Worm (Caenorhabditis elegans) whole organism, young adult: ENCODE data around the gene F09G8.7.

ENCODE experiments used
- F22D6.2 ChIP-seq: sonication (generic microtip); optimal IDR thresholded peaks from 2 replicates; lab custom pipeline; 2016; ENCODE audit warnings: mild to moderate bottlenecking, missing genetic modification characterization, missing compliant biosample characterization
- F23B12.7 ChIP-seq: sonication (generic microtip); optimal IDR thresholded peaks from 2 replicates; lab custom pipeline; 2017; ENCODE audit warnings: missing genetic modification characterization, mild to moderate bottlenecking, missing compliant biosample characterization, antibody characterized with exemption, moderate library complexity; ENCODE audit not compliant: insufficient read depth
- F55B11.4 ChIP-seq: sonication (generic microtip); optimal IDR thresholded peaks from 2 replicates; lab custom pipeline; 2016; ENCODE audit warnings: missing compliant biosample characterization, missing genetic modification characterization, borderline replicate concordance; ENCODE audit not compliant: insufficient read depth
- T26A5.8 ChIP-seq: sonication (generic microtip); optimal IDR thresholded peaks from 2 replicates; lab custom pipeline; 2016; ENCODE audit warnings: missing genetic modification characterization, missing compliant biosample characterization
- Y67H2A.10 ChIP-seq: fragments of 200-800 bp; sonication (Bioruptor generic); conservative IDR thresholded peaks from 2 replicates; pipeline ENCODE4 v1.3.6; 2022; ENCODE audit warnings: missing genetic modification reagents, missing genetic modification characterization, missing compliant biosample characterization
- Y79H2A.3 ChIP-seq: fragments of 200-800 bp; sonication (Bioruptor generic); conservative IDR thresholded peaks from 2 replicates; pipeline ENCODE4 v1.3.6; 2022; ENCODE audit warnings: missing genetic modification reagents, missing genetic modification characterization, missing compliant biosample characterization
- ama-1 ChIP-seq, 3 experiments: fragments of 150-350 bp in 1 of 3; sonication (generic microtip) in 2 of 3; optimal IDR thresholded peaks; 2 replicates each; lab custom pipeline; 2014 to 2018; ENCODE audit warnings: missing biosample characterization in 2 of 3, missing genetic modification characterization in 2 of 3, missing genetic modification reagents in 2 of 3
- attf-5 ChIP-seq: fragments of 200-800 bp; sonication (Bioruptor generic); optimal IDR thresholded peaks from 2 replicates; lab custom pipeline; 2018; ENCODE audit warnings: mild to moderate bottlenecking, missing genetic modification characterization, missing compliant biosample characterization
- cebp-1 ChIP-seq, 2 experiments: fragments of 200-800 bp in 1 of 2; sonication (Bioruptor generic) in 1 of 2; sonication (generic microtip) in 1 of 2; IDR thresholded peaks in 1 of 2; optimal IDR thresholded peaks in 1 of 2; 2 replicates each; pipeline versions ENCODE4 v1.3.6 to Lab custom; 2017 to 2022; ENCODE audit warnings: missing compliant biosample characterization in 2 of 2, missing genetic modification characterization in 2 of 2, mild to moderate bottlenecking in 1 of 2, missing genetic modification reagents in 1 of 2, moderate library complexity in 1 of 2
- ceh-27 ChIP-seq: fragments of 200-800 bp; sonication (Bioruptor generic); optimal IDR thresholded peaks from 2 replicates; lab custom pipeline; 2018; ENCODE audit warnings: mild to moderate bottlenecking, missing genetic modification characterization, moderate library complexity, missing compliant biosample characterization
- ceh-40 ChIP-seq: fragments of 200-800 bp; sonication (Bioruptor generic); IDR thresholded peaks from 2 replicates; pipeline ENCODE4 v1.3.6; 2022; ENCODE audit warnings: missing genetic modification characterization, missing compliant biosample characterization
- ceh-58 ChIP-seq: fragments of 200-800 bp; sonication (Bioruptor generic); IDR thresholded peaks from 2 replicates; pipeline ENCODE4 v1.3.6; 2022; ENCODE audit warnings: missing genetic modification characterization, missing compliant biosample characterization
- chd-7 ChIP-seq: sonication (generic microtip); optimal IDR thresholded peaks from 2 replicates; lab custom pipeline; 2016; ENCODE audit warnings: mild to moderate bottlenecking, missing genetic modification characterization, moderate library complexity, missing compliant biosample characterization
- dpl-1 ChIP-seq: fragments of 150-350 bp; optimal IDR thresholded peaks from 2 replicates; lab custom pipeline; 2014; ENCODE audit warnings: missing biosample characterization, missing genetic modification reagents, missing genetic modification characterization
- egl-18 ChIP-seq: fragments of 200-800 bp; sonication (Bioruptor generic); IDR thresholded peaks from 2 replicates; pipeline ENCODE4 v1.3.6; 2022; ENCODE audit warnings: missing genetic modification reagents, missing genetic modification characterization, missing compliant biosample characterization
- gei-17 ChIP-seq: fragments of 200-800 bp; sonication (Bioruptor generic); optimal IDR thresholded peaks from 2 replicates; lab custom pipeline; 2018; ENCODE audit warnings: mild to moderate bottlenecking, missing genetic modification characterization, missing compliant biosample characterization
- hlh-12 ChIP-seq: sonication (generic microtip); optimal IDR thresholded peaks from 2 replicates; lab custom pipeline; 2016; ENCODE audit warnings: missing genetic modification characterization, missing compliant biosample characterization
- hlh-26 ChIP-seq: fragments of 200-800 bp; sonication (Bioruptor generic); conservative IDR thresholded peaks from 2 replicates; pipeline ENCODE4 v1.3.6; 2022; ENCODE audit warnings: missing genetic modification reagents, missing genetic modification characterization, missing compliant biosample characterization
- hmg-1.2 ChIP-seq: fragments of 200-800 bp; sonication (Bioruptor generic); IDR thresholded peaks from 2 replicates; pipeline ENCODE4 v1.3.6; 2022; ENCODE audit warnings: missing genetic modification reagents, missing genetic modification characterization, missing compliant biosample characterization
- lag-1 ChIP-seq: fragments of 200-800 bp; sonication (Bioruptor generic); IDR thresholded peaks from 2 replicates; pipeline ENCODE4 v1.3.6; 2022; ENCODE audit warnings: missing genetic modification reagents, missing genetic modification characterization, missing compliant biosample characterization
- lin-26 ChIP-seq: fragments of 200-800 bp; sonication (Bioruptor generic); IDR thresholded peaks from 2 replicates; pipeline ENCODE4 v1.3.6; 2022; ENCODE audit warnings: missing genetic modification reagents, missing genetic modification characterization, missing compliant biosample characterization
- lin-54 ChIP-seq: fragments of 200-800 bp; sonication (Bioruptor generic); optimal IDR thresholded peaks from 2 replicates; lab custom pipeline; 2018; ENCODE audit warnings: mild to moderate bottlenecking, missing genetic modification characterization, missing compliant biosample characterization
- mel-28 ChIP-seq: sonication (generic microtip); optimal IDR thresholded peaks from 2 replicates; lab custom pipeline; 2016; ENCODE audit warnings: borderline replicate concordance, mild to moderate bottlenecking, missing genetic modification characterization, missing compliant biosample characterization
- nfya-2 ChIP-seq: fragments of 200-800 bp; sonication (Bioruptor generic); IDR thresholded peaks from 2 replicates; pipeline ENCODE4 v1.3.6; 2022; ENCODE audit warnings: missing genetic modification reagents, missing genetic modification characterization, missing compliant biosample characterization
- nfyb-1 ChIP-seq: fragments of 200-800 bp; sonication (Bioruptor generic); IDR thresholded peaks from 2 replicates; pipeline ENCODE4 v1.3.6; 2022; ENCODE audit warnings: missing genetic modification reagents, missing genetic modification characterization, missing compliant biosample characterization
- nhr-179 ChIP-seq: sonication (generic microtip); optimal IDR thresholded peaks from 2 replicates; lab custom pipeline; 2016; ENCODE audit warnings: mild to moderate bottlenecking, missing genetic modification characterization, missing compliant biosample characterization
- nhr-27 ChIP-seq: fragments of 200-800 bp; sonication (Bioruptor generic); optimal IDR thresholded peaks from 2 replicates; lab custom pipeline; 2018; ENCODE audit warnings: mild to moderate bottlenecking, missing genetic modification characterization, moderate library complexity, missing compliant biosample characterization
- nhr-80 ChIP-seq: sonication (generic microtip); optimal IDR thresholded peaks from 2 replicates; lab custom pipeline; 2016; ENCODE audit warnings: missing genetic modification characterization, missing compliant biosample characterization
- pbrm-1 ChIP-seq: fragments of 200-800 bp; sonication (Bioruptor generic); IDR thresholded peaks from 2 replicates; pipeline ENCODE4 v1.3.6; 2022; ENCODE audit warnings: missing genetic modification reagents, missing genetic modification characterization, missing compliant biosample characterization
- pha-4 ChIP-seq: fragments of 150-350 bp; sonication (generic microtip); optimal IDR thresholded peaks from 2 replicates; lab custom pipeline; 2014; ENCODE audit warnings: missing biosample characterization, missing genetic modification reagents, missing genetic modification characterization
- snpc-1.3 ChIP-seq: sonication (generic microtip); optimal IDR thresholded peaks from 2 replicates; lab custom pipeline; 2017; ENCODE audit warnings: missing genetic modification characterization, mild to moderate bottlenecking, missing compliant biosample characterization, antibody characterized with exemption, moderate library complexity, missing genotype, missing genetic modification reagents; ENCODE audit not compliant: insufficient read depth
- snpc-3.4 ChIP-seq: sonication (generic microtip); optimal IDR thresholded peaks from 2 replicates; lab custom pipeline; 2017; ENCODE audit warnings: missing genetic modification characterization, mild to moderate bottlenecking, missing compliant biosample characterization, antibody characterized with exemption, moderate library complexity, missing genotype, missing genetic modification reagents
- sptf-2 ChIP-seq: fragments of 200-800 bp; sonication (Bioruptor generic); optimal IDR thresholded peaks from 2 replicates; lab custom pipeline; 2018; ENCODE audit warnings: mild to moderate bottlenecking, missing genetic modification characterization, missing compliant biosample characterization
- tlf-1 ChIP-seq: fragments of 200-800 bp; sonication (Bioruptor generic); optimal IDR thresholded peaks from 2 replicates; lab custom pipeline; 2018; ENCODE audit warnings: mild to moderate bottlenecking, missing genetic modification characterization, missing compliant biosample characterization
- unc-62 ChIP-seq: fragments of 150-350 bp; optimal IDR thresholded peaks from 2 replicates; lab custom pipeline; 2014; ENCODE audit warnings: missing biosample characterization, missing genetic modification reagents, missing genetic modification characterization
- ztf-28 ChIP-seq: fragments of 200-800 bp; sonication (Bioruptor generic); IDR thresholded peaks from 2 replicates; pipeline ENCODE4 v1.3.6; 2022; ENCODE audit warnings: missing genetic modification reagents, missing genetic modification characterization, missing compliant biosample characterization

The F09G8.7 gene

DNA sequence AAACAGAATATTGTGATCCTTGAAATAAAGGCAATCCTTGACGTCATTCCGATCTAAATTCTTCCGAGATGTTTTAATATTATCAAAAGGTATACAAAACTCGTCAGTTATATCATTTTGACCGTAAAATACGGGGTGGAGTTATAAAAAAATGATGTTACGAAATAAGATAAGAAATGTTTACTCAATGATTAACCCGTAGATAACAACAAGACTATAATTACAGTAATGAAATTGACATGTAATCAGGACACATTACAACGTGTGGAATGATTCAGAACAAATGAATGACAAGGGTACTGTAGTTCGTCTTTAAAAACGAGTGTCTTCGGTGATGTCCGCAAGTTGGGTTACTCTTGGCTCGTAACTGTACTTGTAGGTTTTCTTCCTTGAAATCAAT, 30.3 kb downstream of the F09G8.7 start, which contains the start of gene tsp-2:
TSS of gene tsp-2 (minus strand) at position 109 of the 400 bp plus-strand sequence.
- peak; percentile 15; the same call in 1 of the 2 replicates for TF ChIP-seq cebp-1 (GFP tag; IDR thresholded peaks at IDR 0.05; lab: Robert Waterston, UW)
- peak; percentile 68 for TF ChIP-seq cebp-1 (tag; optimal IDR thresholded peaks at IDR 0.05; lab: Kevin White, UChicago)
- no peak for TF ChIP-seq lag-1 (GFP tag; lab: Robert Waterston, UW)
- peak; percentile 80 for TF ChIP-seq unc-62 (GFP tag; lab: Kevin White, UChicago)
- TF ChIP-seq F23B12.7 (tag; lab: Kevin White, UChicago): no peak
- no peak for TF ChIP-seq T26A5.8 (tag; lab: Kevin White, UChicago)
- no peak for TF ChIP-seq ztf-28 (GFP tag; lab: Robert Waterston, UW)
- TF ChIP-seq pha-4 (tag; lab: Kevin White, UChicago): peak; percentile 47
- TF ChIP-seq nhr-80 (tag; lab: Kevin White, UChicago): peak; percentile 79

DNA sequence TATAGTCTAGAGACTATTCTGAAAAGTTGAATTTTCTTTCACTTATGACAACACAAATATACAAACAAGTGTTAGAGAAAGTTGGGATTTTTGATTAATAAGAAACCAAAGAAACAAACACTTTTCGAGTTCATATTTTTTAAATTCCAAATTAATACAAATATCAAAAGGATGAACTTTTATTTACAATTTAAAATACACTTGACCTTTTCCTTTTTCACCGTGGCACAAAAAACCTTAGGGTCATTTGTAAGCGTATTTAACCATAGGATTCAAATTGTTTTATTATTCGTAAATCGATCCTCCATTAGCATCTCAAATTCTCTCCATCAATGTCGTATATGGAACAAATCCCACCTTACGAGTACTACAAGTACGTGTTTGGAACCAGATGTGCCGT, 32.3 kb downstream of the F09G8.7 start, which contains the start of gene C02F5.5:
TSS of gene C02F5.5 (plus strand) at position 301 of the 400 bp plus-strand sequence.
- no peak for TF ChIP-seq snpc-3.4 (tag; lab: Kevin White, UChicago)
- TF ChIP-seq F22D6.2: no peak
- TF ChIP-seq dpl-1 (GFP tag; lab: Kevin White, UChicago): no peak
- TF ChIP-seq mel-28: no peak
- no peak for TF ChIP-seq chd-7 (tag; lab: Kevin White, UChicago)

DNA sequence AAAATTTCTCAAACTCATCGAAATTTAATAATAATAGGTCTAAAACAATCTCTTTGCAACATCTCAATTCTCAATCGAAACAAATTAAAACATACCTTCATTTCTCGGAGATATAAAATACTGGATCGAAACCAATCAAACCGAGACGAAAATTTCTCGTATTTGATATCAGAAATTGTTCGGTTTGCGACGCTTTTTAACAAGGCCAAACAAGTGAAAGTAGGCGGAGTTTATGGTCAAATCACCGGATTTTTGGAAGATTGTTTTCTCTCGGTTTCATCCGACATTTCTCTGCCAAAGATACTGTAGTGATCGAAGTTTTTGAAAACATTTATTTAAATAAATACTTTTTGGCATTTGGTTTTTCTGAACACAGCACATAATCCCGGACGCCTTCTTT, 32.8 kb downstream of the F09G8.7 start, which contains the start of gene C02F5.14:
TSS of gene C02F5.14 (minus strand) at position 157 of the 400 bp plus-strand sequence.
- TF ChIP-seq egl-18 (GFP tag; lab: Robert Waterston, UW): no peak
- TF ChIP-seq sptf-2 (GFP tag; lab: Kevin White, UChicago): no peak
- TF ChIP-seq nhr-27: no peak
- no peak for TF ChIP-seq hlh-26
- TF ChIP-seq tlf-1 (GFP tag; lab: Kevin White, UChicago): no peak

DNA sequence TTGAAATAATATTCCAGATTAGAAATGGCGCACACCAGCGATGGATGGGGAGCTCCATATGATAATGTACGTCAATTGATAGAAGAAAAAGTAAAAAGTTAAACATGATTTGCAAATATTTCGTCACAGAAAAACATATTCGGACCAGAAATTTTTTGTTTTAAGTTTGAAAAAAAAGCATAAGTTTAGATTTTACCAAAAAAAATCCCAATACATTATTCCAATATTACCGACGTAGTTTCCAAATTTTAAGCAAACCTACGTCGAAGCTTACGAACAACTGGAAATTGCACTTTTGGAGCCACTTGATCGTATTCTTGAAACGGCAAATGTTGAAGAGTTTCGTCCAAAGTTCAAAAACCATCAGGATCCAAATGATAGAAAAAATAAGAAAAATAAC, 35.5 kb downstream of the F09G8.7 start, which contains the start of gene henn-1:
TSS of gene henn-1 (plus strand) at position 18 of the 400 bp plus-strand sequence.
- TF ChIP-seq nfyb-1 (0 out of 2 replicates have a peak, but pooled peaks have one; percentile 47), F22D6.2 (no peak), F55B11.4 (tag; lab: Kevin White, UChicago) (no peak), cebp-1 (GFP tag; IDR thresholded peaks at IDR 0.05; lab: Robert Waterston, UW) (peak; percentile 48; the same call in 1 of the 2 replicates), cebp-1 (tag; optimal IDR thresholded peaks at IDR 0.05; lab: Kevin White, UChicago) (peak; percentile 50), ama-1 (optimal IDR thresholded peaks at IDR 0.05; lab: Kevin White, UChicago) (peak; percentile 56), ama-1 (GFP tag; optimal IDR thresholded peaks at IDR 0.05; lab: Kevin White, UChicago) (no peak)

DNA sequence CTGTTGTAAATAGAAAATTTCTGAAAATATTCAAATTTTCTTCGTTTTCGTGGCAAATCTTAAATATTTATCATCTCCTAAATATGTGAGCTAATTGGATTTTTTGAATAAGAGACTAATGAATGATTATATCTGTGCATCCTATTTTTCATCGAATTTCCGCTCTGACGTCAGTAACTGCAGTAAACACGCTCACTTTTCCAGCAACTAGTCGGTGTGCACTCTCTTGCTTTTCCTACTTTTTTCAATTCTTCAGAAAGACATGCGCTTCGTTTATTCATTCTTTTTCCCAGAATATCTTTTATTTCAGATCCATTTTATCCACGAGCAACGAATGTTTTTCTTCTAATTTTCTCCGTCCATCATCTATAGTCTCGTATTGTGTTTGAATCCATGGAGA, 38.7 kb downstream of the F09G8.7 start:
- TF ChIP-seq lin-26 (GFP tag; lab: Robert Waterston, UW) (no peak), ceh-58 (GFP tag; lab: Robert Waterston, UW) (0 out of 2 replicates have a peak, but pooled peaks have one; percentile 65)

DNA sequence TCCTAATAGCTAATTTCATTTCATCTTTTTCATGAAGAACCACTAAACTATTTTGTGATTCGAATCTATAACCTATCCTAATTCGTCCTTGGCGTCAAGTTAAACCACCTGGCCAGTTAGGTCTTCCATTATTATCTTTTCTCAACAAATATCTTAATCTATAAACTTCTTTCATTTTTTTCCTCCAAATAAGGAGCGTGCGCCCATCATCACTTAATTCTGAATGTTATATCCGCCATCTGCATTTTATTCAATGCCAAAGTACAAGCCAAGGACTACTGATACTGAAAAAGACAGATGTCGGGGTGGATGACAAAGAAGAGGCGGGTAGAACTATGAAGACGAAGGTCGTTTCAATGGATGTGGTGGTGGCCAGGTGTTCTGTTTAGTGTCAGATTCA, 39.2 kb downstream of the F09G8.7 start:
- TF ChIP-seq pbrm-1 (0 out of 2 replicates have a peak, but pooled peaks have one; percentile 8), attf-5 (GFP tag; lab: Kevin White, UChicago) (no peak)

DNA sequence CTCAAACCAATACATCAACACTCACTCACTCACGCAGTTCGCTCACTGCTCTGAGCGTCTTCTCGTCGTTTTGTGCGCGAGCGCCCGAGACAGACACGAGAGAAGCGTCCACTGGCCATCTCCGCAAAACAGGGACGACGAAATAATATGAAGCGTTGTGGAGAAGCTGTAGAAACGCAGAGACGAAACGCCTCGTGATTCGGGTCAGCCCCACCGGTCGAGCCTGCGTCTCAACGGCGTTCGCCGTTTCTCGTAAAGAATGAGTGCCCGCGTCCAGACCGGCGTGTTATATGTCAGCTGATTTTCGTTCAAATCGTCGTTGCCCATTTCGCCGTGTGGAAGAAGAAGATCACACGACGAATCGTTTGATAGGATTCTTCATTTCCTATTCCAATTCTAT, 40.6 kb downstream of the F09G8.7 start, which contains the start of gene fbxl-1:
TSS of gene fbxl-1 (plus strand) at position 320 of the 400 bp plus-strand sequence.
- TF ChIP-seq gei-17: peak; percentile 37
- TF ChIP-seq hmg-1.2 (GFP tag; lab: Robert Waterston, UW): peak; percentile 79; the same call in 1 of the 2 replicates
- no peak for TF ChIP-seq ceh-40 (GFP tag; lab: Robert Waterston, UW)
- TF ChIP-seq Y67H2A.10 (GFP tag; lab: Robert Waterston, UW): peak; percentile 44; the same call in 1 of the 2 replicates
- TF ChIP-seq ceh-58 (GFP tag; lab: Robert Waterston, UW): no peak
- TF ChIP-seq lag-1 (GFP tag; lab: Robert Waterston, UW): no peak
- no peak for TF ChIP-seq mel-28
- no peak for TF ChIP-seq nhr-179 (tag; lab: Kevin White, UChicago)
- no peak for TF ChIP-seq nfya-2
- peak; percentile 68; the same call in 1 of the 2 replicates for TF ChIP-seq pbrm-1
- TF ChIP-seq lin-54 (GFP tag; lab: Kevin White, UChicago): peak; percentile 55
- peak; percentile 61 for TF ChIP-seq ceh-27
- TF ChIP-seq snpc-1.3: no peak
- no peak for TF ChIP-seq Y79H2A.3
- TF ChIP-seq hlh-12 (tag; lab: Kevin White, UChicago): no peak
